Worm (Caenorhabditis elegans): ENCODE results near the gene clec-196.
A peak's percentile ranks its signal among the peaks of the same experiment; 100 is the strongest.

DNA sequence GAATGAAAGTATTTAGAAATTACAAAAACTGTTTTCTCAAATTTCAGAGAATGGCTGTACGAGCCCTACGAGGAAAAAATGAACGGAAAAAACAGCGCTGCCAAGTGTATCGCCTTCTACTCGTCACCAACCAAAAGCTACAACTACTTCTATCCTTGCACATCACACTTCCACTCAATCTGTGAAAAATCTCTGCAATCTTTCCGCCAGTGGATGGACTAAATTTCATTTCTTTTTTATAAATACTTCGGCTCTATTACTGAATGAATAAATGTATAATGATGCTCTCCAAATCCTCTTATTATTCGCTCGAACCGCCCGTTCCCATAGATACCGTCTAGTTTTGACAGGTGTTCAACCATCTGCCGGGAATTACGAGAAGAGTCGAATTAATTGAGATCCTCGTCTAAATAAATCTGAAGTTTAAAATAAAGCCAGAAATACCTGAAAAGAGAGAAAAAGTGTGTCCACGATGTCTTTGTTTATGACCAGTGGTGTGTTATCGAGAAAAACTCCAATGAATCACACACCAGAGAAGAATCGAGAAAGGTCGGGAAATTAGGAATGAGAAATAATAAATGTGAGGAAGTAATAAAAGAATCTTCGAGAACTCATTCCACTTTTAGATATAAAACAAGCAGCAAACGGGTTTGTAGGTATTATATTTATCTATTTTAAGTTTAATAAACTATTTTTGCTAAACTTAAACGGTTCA, 860 bp downstream of the clec-196 start:
- TF ChIP-seq flt-1 (GFP tag; IDR thresholded peaks at IDR 0.05) = no peak
- TF ChIP-seq B0310.2 (tag; optimal IDR thresholded peaks at IDR 0.05) = no peak
- TF ChIP-seq tbx-11 (GFP tag; IDR thresholded peaks at IDR 0.05) = no peak
- TF ChIP-seq ama-1 (optimal IDR thresholded peaks at IDR 0.05) = peak; percentile 3
- TF ChIP-seq hmbx-1 (tag; optimal IDR thresholded peaks at IDR 0.05) = no peak
- TF ChIP-seq ceh-36 (tag; optimal IDR thresholded peaks at IDR 0.05) = no peak
- no peak for TF ChIP-seq aly-1 (tag; optimal IDR thresholded peaks at IDR 0.05)
- TF ChIP-seq tbx-37 (GFP tag; conservative IDR thresholded peaks at IDR 0.05) = no peak
- no peak for TF ChIP-seq hmg-4 (GFP tag; optimal IDR thresholded peaks at IDR 0.05)
- no peak for TF ChIP-seq ets-7 (tag; optimal IDR thresholded peaks at IDR 0.05)
- TF ChIP-seq tra-4 (tag; optimal IDR thresholded peaks at IDR 0.05) = no peak

Measured in whole organism, early embryonic.